Fruit fly (Drosophila melanogaster): ENCODE data around the gene CG32243.

dm6 chr3L:4501406-4501805 lies 39.6 kb downstream of the CG32243 start:
- no peak for TF ChIP-seq CG8478 (optimal IDR thresholded peaks at IDR 0.05)
- TF ChIP-seq CTCF (optimal IDR thresholded peaks at IDR 0.05) = no peak
